Worm (Caenorhabditis elegans): ENCODE measurements around the gene Y53G8AL.1.

DNA sequence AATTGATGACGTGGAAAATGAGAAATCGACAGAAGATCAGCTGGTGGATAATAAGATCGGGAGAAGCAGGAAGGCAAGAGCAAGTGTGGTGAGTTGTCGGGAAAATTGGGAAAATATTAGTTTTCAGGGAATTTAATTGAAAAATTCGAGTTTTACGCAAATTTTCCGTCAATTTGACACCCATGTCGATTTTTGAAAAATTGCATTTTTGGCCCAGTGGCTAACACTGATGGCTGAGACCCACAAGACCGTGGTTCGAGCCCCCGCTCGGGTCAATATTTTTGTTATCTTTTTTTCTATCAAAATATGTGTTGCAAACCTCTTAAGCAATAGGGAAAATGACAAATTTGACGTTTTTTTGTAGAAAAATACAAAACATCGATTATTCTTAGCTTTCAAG is 44.3 kb upstream of the Y53G8AL.1 start:
- TF ChIP-seq snpc-4 (tag; optimal IDR thresholded peaks at IDR 0.05) (no peak), unc-55 (GFP tag; optimal IDR thresholded peaks at IDR 0.05) (no peak)

Measured in whole organism, L2 larva.